Worm (Caenorhabditis elegans) whole organism, L1 larva: ENCODE measurements around the gene rabn-5.

ENCODE experiments used
- C16A3.4 ChIP-seq: fragments of 150-350 bp; optimal IDR thresholded peaks from 2 replicates; lab custom pipeline; 2014; ENCODE audit warnings: missing biosample characterization, missing genetic modification characterization
- Y116A8C.19 ChIP-seq: sonication (generic microtip); optimal IDR thresholded peaks from 2 replicates; lab custom pipeline; 2016; ENCODE audit warnings: missing compliant biosample characterization, missing genetic modification characterization, borderline replicate concordance
- aha-1 ChIP-seq: fragments of 150-350 bp; optimal IDR thresholded peaks from 2 replicates; lab custom pipeline; 2014; ENCODE audit warnings: missing biosample characterization, missing genetic modification characterization
- alr-1 ChIP-seq: fragments of 200-800 bp; sonication (Bioruptor generic); optimal IDR thresholded peaks from 2 replicates; lab custom pipeline; 2018; ENCODE audit warnings: borderline replicate concordance, mild to moderate bottlenecking, missing genetic modification characterization, missing compliant biosample characterization
- aly-2 ChIP-seq: fragments of 150-350 bp; optimal IDR thresholded peaks from 2 replicates; lab custom pipeline; 2014; ENCODE audit warnings: missing biosample characterization, missing genetic modification characterization
- ama-1 ChIP-seq: fragments of 150-350 bp; optimal IDR thresholded peaks from 2 replicates; lab custom pipeline; 2014
- blmp-1 ChIP-seq: fragments of 150-350 bp; optimal IDR thresholded peaks from 2 replicates; lab custom pipeline; 2014; ENCODE audit warnings: missing biosample characterization, missing genetic modification characterization
- ceh-63 ChIP-seq: fragments of 200-800 bp; sonication (Bioruptor generic); optimal IDR thresholded peaks from 2 replicates; lab custom pipeline; 2018; ENCODE audit warnings: mild to moderate bottlenecking, missing genetic modification characterization, missing compliant biosample characterization
- ceh-8 ChIP-seq: fragments of 200-800 bp; sonication (Bioruptor generic); optimal IDR thresholded peaks from 2 replicates; lab custom pipeline; 2018; ENCODE audit warnings: mild to moderate bottlenecking, missing genetic modification characterization, moderate library complexity, missing compliant biosample characterization
- ceh-90 ChIP-seq: sonication (generic microtip); optimal IDR thresholded peaks from 2 replicates; lab custom pipeline; 2016; ENCODE audit warnings: missing genetic modification characterization, missing compliant biosample characterization
- dpl-1 ChIP-seq, 3 experiments: fragments of 150-350 bp in 2 of 3; sonication (generic microtip) in 1 of 3; optimal IDR thresholded peaks; 2 replicates each; lab custom pipeline; 2014 to 2017; ENCODE audit warnings: missing biosample characterization in 3 of 3, missing genetic modification characterization in 3 of 3, missing genetic modification reagents in 3 of 3
- dsc-1 ChIP-seq: sonication (generic microtip); optimal IDR thresholded peaks from 2 replicates; lab custom pipeline; 2016; ENCODE audit warnings: mild to moderate bottlenecking, missing genetic modification characterization, missing compliant biosample characterization
- efl-3 ChIP-seq: fragments of 200-800 bp; sonication (Bioruptor generic); optimal IDR thresholded peaks from 2 replicates; lab custom pipeline; 2018; ENCODE audit warnings: mild to moderate bottlenecking, missing genetic modification characterization, missing compliant biosample characterization
- egl-27 ChIP-seq, 2 experiments: fragments of 150-350 bp in 1 of 2; sonication (generic microtip); optimal IDR thresholded peaks; 3 replicates each; lab custom pipeline; 2017 to 2018; ENCODE audit warnings: missing biosample characterization in 2 of 2, missing genetic modification characterization in 2 of 2, missing genetic modification reagents in 2 of 2
- elt-3 ChIP-seq, 6 experiments: fragments of 150-350 bp in 1 of 6; sonication (generic microtip); optimal IDR thresholded peaks; 2 replicates each; lab custom pipeline; 2017 to 2018; ENCODE audit warnings: missing biosample characterization in 6 of 6, missing genetic modification characterization in 6 of 6, inconsistent platforms in 1 of 6
- ets-5 ChIP-seq: fragments of 200-800 bp; sonication (Bioruptor generic); IDR thresholded peaks from 2 replicates; pipeline ENCODE4 v1.3.6; 2022; ENCODE audit warnings: missing genetic modification characterization, missing compliant biosample characterization
- fkh-4 ChIP-seq: sonication (generic microtip); optimal IDR thresholded peaks from 2 replicates; lab custom pipeline; 2016; ENCODE audit warnings: missing compliant biosample characterization, missing genetic modification characterization, borderline replicate concordance
- grh-1 ChIP-seq: fragments of 200-800 bp; sonication (Bioruptor generic); IDR thresholded peaks from 2 replicates; pipeline ENCODE4 v1.3.6; 2022; ENCODE audit warnings: missing genetic modification reagents, missing genetic modification characterization, missing compliant biosample characterization
- hlh-17 ChIP-seq: fragments of 200-800 bp; sonication (Bioruptor generic); optimal IDR thresholded peaks from 2 replicates; lab custom pipeline; 2018; ENCODE audit warnings: missing genetic modification characterization, mild to moderate bottlenecking, missing compliant biosample characterization, moderate library complexity, borderline replicate concordance
- hlh-4 ChIP-seq: sonication (generic microtip); optimal IDR thresholded peaks from 2 replicates; lab custom pipeline; 2016; ENCODE audit warnings: mild to moderate bottlenecking, missing genetic modification characterization, missing compliant biosample characterization
- irx-1 ChIP-seq: sonication (generic microtip); optimal IDR thresholded peaks from 2 replicates; lab custom pipeline; 2016; ENCODE audit warnings: missing genetic modification characterization, missing compliant biosample characterization
- isw-1 ChIP-seq: fragments of 200-800 bp; sonication (Bioruptor generic); IDR thresholded peaks from 2 replicates; pipeline ENCODE4 v1.3.6; 2022; ENCODE audit warnings: missing genetic modification characterization, missing compliant biosample characterization
- lin-13 ChIP-seq: fragments of 150-350 bp; optimal IDR thresholded peaks from 2 replicates; lab custom pipeline; 2014; ENCODE audit warnings: missing biosample characterization, missing genetic modification reagents, missing genetic modification characterization
- lin-14 ChIP-seq: fragments of 200-800 bp; sonication (Bioruptor generic); optimal IDR thresholded peaks from 2 replicates; lab custom pipeline; 2018; ENCODE audit warnings: mild to moderate bottlenecking, missing genetic modification characterization, moderate library complexity, missing compliant biosample characterization
- lin-15B ChIP-seq: fragments of 150-350 bp; sonication (generic microtip); optimal IDR thresholded peaks from 3 replicates; lab custom pipeline; 2014; ENCODE audit warnings: missing biosample characterization, missing genetic modification characterization
- lin-35 ChIP-seq, 2 experiments: fragments of 150-350 bp; optimal IDR thresholded peaks; 2 replicates each; lab custom pipeline; 2014; ENCODE audit warnings: missing biosample characterization in 2 of 2, missing genetic modification characterization in 2 of 2, missing genetic modification reagents in 2 of 2
- lsy-2 ChIP-seq, 2 experiments: fragments of 150-350 bp; optimal IDR thresholded peaks; 2 replicates each; lab custom pipeline; 2014; ENCODE audit warnings: missing biosample characterization in 2 of 2, missing genetic modification characterization in 2 of 2
- mab-9 ChIP-seq: fragments of 200-800 bp; sonication (Bioruptor generic); IDR thresholded peaks from 2 replicates; pipeline ENCODE4 v1.3.6; 2022; ENCODE audit warnings: missing genetic modification reagents, missing genetic modification characterization, missing compliant biosample characterization
- mdl-1 ChIP-seq, 2 experiments: fragments of 150-350 bp; optimal IDR thresholded peaks; 2 replicates each; lab custom pipeline; 2014 to 2017; ENCODE audit warnings: missing biosample characterization in 2 of 2, missing genetic modification characterization in 2 of 2, inconsistent platforms in 1 of 2
- nhr-11 ChIP-seq: fragments of 150-350 bp; optimal IDR thresholded peaks from 2 replicates; lab custom pipeline; 2014; ENCODE audit warnings: missing biosample characterization, missing genetic modification characterization
- nhr-19 ChIP-seq: fragments of 200-800 bp; sonication (Bioruptor generic); conservative IDR thresholded peaks from 2 replicates; pipeline ENCODE4 v1.3.6; 2022; ENCODE audit warnings: missing genetic modification characterization, missing compliant biosample characterization
- nhr-20 ChIP-seq: sonication (generic microtip); optimal IDR thresholded peaks from 2 replicates; lab custom pipeline; 2016; ENCODE audit warnings: mild to moderate bottlenecking, missing genetic modification characterization, missing compliant biosample characterization
- nhr-28 ChIP-seq: fragments of 150-350 bp; optimal IDR thresholded peaks from 2 replicates; lab custom pipeline; 2014; ENCODE audit warnings: missing biosample characterization, missing genetic modification characterization
- nhr-76 ChIP-seq: sonication (generic microtip); optimal IDR thresholded peaks from 2 replicates; lab custom pipeline; 2017; ENCODE audit warnings: missing biosample characterization, missing genetic modification characterization
- nhr-85 ChIP-seq: sonication (generic microtip); peaks from one replicate; lab custom pipeline; 2016; ENCODE audit warnings: missing genetic modification characterization, inconsistent platforms, missing compliant biosample characterization
- nhr-90 ChIP-seq: sonication (generic microtip); optimal IDR thresholded peaks from 2 replicates; lab custom pipeline; 2016; ENCODE audit warnings: mild to moderate bottlenecking, missing genetic modification characterization, missing compliant biosample characterization; ENCODE audit not compliant: poor library complexity
- rnt-1 ChIP-seq: sonication (generic microtip); optimal IDR thresholded peaks from 2 replicates; lab custom pipeline; 2016; ENCODE audit warnings: mild to moderate bottlenecking, missing genetic modification characterization, moderate library complexity, missing compliant biosample characterization
- skn-1 ChIP-seq: fragments of 150-350 bp; optimal IDR thresholded peaks from 2 replicates; lab custom pipeline; 2014; ENCODE audit warnings: missing biosample characterization, missing genetic modification characterization
- snpc-4 ChIP-seq: fragments of 150-350 bp; optimal IDR thresholded peaks from 2 replicates; lab custom pipeline; 2014; ENCODE audit warnings: missing biosample characterization, missing genetic modification characterization
- snu-23 ChIP-seq: sonication (generic microtip); optimal IDR thresholded peaks from 2 replicates; lab custom pipeline; 2016; ENCODE audit warnings: missing genetic modification characterization, missing compliant biosample characterization
- sox-4 ChIP-seq: sonication (generic microtip); optimal IDR thresholded peaks from 2 replicates; lab custom pipeline; 2016; ENCODE audit warnings: missing genetic modification characterization, missing compliant biosample characterization
- sup-37 ChIP-seq: fragments of 200-800 bp; sonication (Bioruptor generic); optimal IDR thresholded peaks from 2 replicates; lab custom pipeline; 2018; ENCODE audit warnings: mild to moderate bottlenecking, missing genetic modification characterization, missing compliant biosample characterization
- tbx-2 ChIP-seq: sonication (generic microtip); optimal IDR thresholded peaks from 2 replicates; lab custom pipeline; 2016; ENCODE audit warnings: missing genetic modification characterization, missing compliant biosample characterization
- tlp-1 ChIP-seq: fragments of 150-350 bp; optimal IDR thresholded peaks from 2 replicates; lab custom pipeline; 2014; ENCODE audit warnings: missing biosample characterization, missing genetic modification characterization
- unc-130 ChIP-seq: fragments of 150-350 bp; optimal IDR thresholded peaks from 2 replicates; lab custom pipeline; 2017; ENCODE audit warnings: missing biosample characterization, missing genetic modification characterization, inconsistent platforms
- unc-30 ChIP-seq: sonication (generic microtip); optimal IDR thresholded peaks from 2 replicates; lab custom pipeline; 2017; ENCODE audit warnings: missing biosample characterization, missing genetic modification characterization
- unc-62 ChIP-seq: fragments of 150-350 bp; optimal IDR thresholded peaks from 2 replicates; lab custom pipeline; 2014; ENCODE audit warnings: missing biosample characterization, missing genetic modification reagents, missing genetic modification characterization
- unc-86 ChIP-seq: sonication (generic microtip); optimal IDR thresholded peaks from 2 replicates; lab custom pipeline; 2016; ENCODE audit warnings: missing genetic modification characterization, missing compliant biosample characterization
- unc-98 ChIP-seq: fragments of 200-800 bp; sonication (Bioruptor generic); IDR thresholded peaks from 2 replicates; pipeline ENCODE4 v1.3.6; 2022; ENCODE audit warnings: missing genetic modification characterization, missing compliant biosample characterization
- vab-15 ChIP-seq: sonication (generic microtip); optimal IDR thresholded peaks from 2 replicates; lab custom pipeline; 2017; ENCODE audit warnings: missing genotype, mild to moderate bottlenecking, missing genetic modification characterization, missing compliant biosample characterization
- zag-1 ChIP-seq: fragments of 150-350 bp; optimal IDR thresholded peaks from 2 replicates; lab custom pipeline; 2014; ENCODE audit warnings: missing biosample characterization, missing genetic modification characterization
- zip-4 ChIP-seq: fragments of 200-800 bp; sonication (Bioruptor generic); optimal IDR thresholded peaks from 2 replicates; lab custom pipeline; 2018; ENCODE audit warnings: mild to moderate bottlenecking, missing genetic modification characterization, moderate library complexity, missing compliant biosample characterization
- ztf-4 ChIP-seq: fragments of 150-350 bp; optimal IDR thresholded peaks from 2 replicates; lab custom pipeline; 2014; ENCODE audit warnings: missing biosample characterization, missing genetic modification characterization

The rabn-5 gene

DNA sequence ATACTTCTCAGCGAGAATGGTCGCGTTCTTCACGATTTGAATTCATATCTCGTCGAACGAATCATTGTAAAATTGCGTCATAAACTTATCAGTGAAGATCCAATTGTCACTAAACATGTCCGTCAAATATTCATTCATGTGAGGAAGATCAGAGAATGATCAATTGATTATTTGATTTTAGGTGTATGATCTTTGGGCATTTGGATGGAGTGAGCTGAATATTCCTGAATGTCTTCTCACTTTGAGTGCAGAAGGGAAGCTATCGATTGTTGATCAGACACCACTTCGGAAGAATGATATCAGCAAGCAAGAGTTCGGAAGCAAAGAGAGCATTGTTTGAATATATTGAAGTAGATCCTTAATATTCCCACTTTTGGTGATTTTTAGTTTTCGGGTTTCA lies 9.9 kb downstream of the rabn-5 start:
- no peak for TF ChIP-seq tbx-2 (tag; lab: Kevin White, UChicago)
- TF ChIP-seq fkh-4 = no peak
- no peak for TF ChIP-seq unc-30 (tag; lab: Kevin White, UChicago)
- peak; percentile 58 for TF ChIP-seq nhr-19
- TF ChIP-seq nhr-20 (tag; lab: Kevin White, UChicago) = peak; percentile 77
- TF ChIP-seq lin-35 (GFP tag; optimal IDR thresholded peaks at IDR 0.05; lab: Kevin White, UChicago) = peak in 1 of 2 experiments; percentile 72
- TF ChIP-seq lin-13 (GFP tag; lab: Kevin White, UChicago) = peak; percentile 46
- no peak for TF ChIP-seq mab-9 (GFP tag; lab: Robert Waterston, UW)
- TF ChIP-seq blmp-1 (tag; lab: Kevin White, UChicago) = peak; percentile 39
- TF ChIP-seq nhr-28 (tag; lab: Kevin White, UChicago) = no peak
- TF ChIP-seq nhr-76 (tag; lab: Kevin White, UChicago) = no peak
- TF ChIP-seq sup-37 = no peak
- TF ChIP-seq rnt-1 = no peak
- no peak for TF ChIP-seq unc-130 (tag; lab: Kevin White, UChicago)
- no peak for TF ChIP-seq sox-4 (tag; lab: Kevin White, UChicago)
- no peak for TF ChIP-seq unc-62 (GFP tag; lab: Kevin White, UChicago)
- TF ChIP-seq C16A3.4 (tag; lab: Kevin White, UChicago) = peak; percentile 18
- TF ChIP-seq mdl-1 (tag; optimal IDR thresholded peaks at IDR 0.05; lab: Kevin White, UChicago) = no peak
- peak; percentile 23 for TF ChIP-seq lin-14 (GFP tag; lab: Kevin White, UChicago)
- no peak for TF ChIP-seq hlh-17 (GFP tag; lab: Kevin White, UChicago)
- TF ChIP-seq skn-1 (tag; lab: Kevin White, UChicago) = no peak
- TF ChIP-seq ama-1 = peak; percentile 91
- TF ChIP-seq nhr-11 = no peak
- TF ChIP-seq alr-1 (tag; lab: Kevin White, UChicago) = no peak
- TF ChIP-seq zag-1 (tag; lab: Kevin White, UChicago) = no peak
- peak; percentile 54 for TF ChIP-seq ztf-4 (tag; lab: Kevin White, UChicago)
- no peak for TF ChIP-seq hlh-4 (tag; lab: Kevin White, UChicago)
- TF ChIP-seq nhr-90 (tag; lab: Kevin White, UChicago) = peak; percentile 85
- TF ChIP-seq vab-15 = no peak
- peak in 4 of 6 experiments; percentile 7 to 51 (median 35) for TF ChIP-seq elt-3 (tag; optimal IDR thresholded peaks at IDR 0.05; lab: Kevin White, UChicago)
- no peak for TF ChIP-seq irx-1
- TF ChIP-seq dsc-1 (tag; lab: Kevin White, UChicago) = no peak
- no peak for TF ChIP-seq ceh-8 (GFP tag; lab: Kevin White, UChicago)
- TF ChIP-seq aha-1 (tag; lab: Kevin White, UChicago) = no peak
- TF ChIP-seq egl-27 (tag; optimal IDR thresholded peaks at IDR 0.05; lab: Kevin White, UChicago) = no peak
- TF ChIP-seq zip-4 (GFP tag; lab: Kevin White, UChicago) = no peak
- TF ChIP-seq ceh-90 (tag; lab: Kevin White, UChicago) = no peak
- peak; percentile 22; the same call in 1 of the 2 replicates for TF ChIP-seq grh-1 (GFP tag; lab: Robert Waterston, UW)
- TF ChIP-seq lsy-2 (tag; optimal IDR thresholded peaks at IDR 0.05; lab: Kevin White, UChicago) = peak in 1 of 2 experiments; percentile 24
- TF ChIP-seq unc-98 = no peak
- no peak for TF ChIP-seq snpc-4 (tag; lab: Kevin White, UChicago)
- no peak for TF ChIP-seq isw-1 (GFP tag; lab: Robert Waterston, UW)
- TF ChIP-seq snu-23 (GFP tag; lab: Kevin White, UChicago) = peak; percentile 75
- TF ChIP-seq ets-5 = no peak
- no peak for TF ChIP-seq tlp-1 (tag; lab: Kevin White, UChicago)
- TF ChIP-seq lin-15B (tag; lab: Kevin White, UChicago) = no peak
- no peak for TF ChIP-seq unc-86 (tag; lab: Kevin White, UChicago)
- TF ChIP-seq efl-3 (GFP tag; lab: Kevin White, UChicago) = no peak
- TF ChIP-seq dpl-1 (GFP tag; optimal IDR thresholded peaks at IDR 0.05; lab: Kevin White, UChicago) = peak in 1 of 3 experiments; percentile 31
- TF ChIP-seq nhr-85 (tag; lab: Kevin White, UChicago) = peak; percentile 86
- TF ChIP-seq Y116A8C.19 (tag; lab: Kevin White, UChicago) = no peak
- TF ChIP-seq aly-2 (tag; lab: Kevin White, UChicago) = peak; percentile 65
- TF ChIP-seq ceh-63 = no peak
